Fruit fly (Drosophila melanogaster) whole organism, embryonic: Measurements from ENCODE around the gene pan.

ENCODE experiments used
- Aef1 ChIP-seq: fragments of 200-800 bp; sonication (Bioruptor generic); IDR thresholded peaks from 3 replicates; pipeline ENCODE4 v1.3.6; 2022; ENCODE audit warnings: missing biosample characterization, missing genetic modification characterization
- CG10462 ChIP-seq: fragments of 200-800 bp; sonication (Bioruptor generic); optimal IDR thresholded peaks from 2 replicates; lab custom pipeline; 2016; ENCODE audit warnings: missing biosample characterization, missing genetic modification characterization
- CG15696 ChIP-seq: fragments of 200-800 bp; sonication (Bioruptor generic); optimal IDR thresholded peaks from 2 replicates; lab custom pipeline; 2019; ENCODE audit warnings: missing biosample characterization, mild to moderate bottlenecking, missing genetic modification characterization, moderate library complexity
- CG18599 ChIP-seq: fragments of 200-800 bp; sonication (Bioruptor generic); optimal IDR thresholded peaks from 3 replicates; lab custom pipeline; 2017; ENCODE audit warnings: missing biosample characterization, missing genetic modification characterization, mild to moderate bottlenecking, moderate library complexity, missing genetic modification reagents
- CG2875 ChIP-seq: fragments of 200-800 bp; sonication (Bioruptor generic); optimal IDR thresholded peaks from 2 replicates; lab custom pipeline; 2017; ENCODE audit warnings: missing biosample characterization, mild to moderate bottlenecking, missing genetic modification characterization, missing genetic modification reagents
- CG31388 ChIP-seq: fragments of 200-800 bp; sonication (Bioruptor generic); optimal IDR thresholded peaks from 2 replicates; lab custom pipeline; 2016; ENCODE audit warnings: missing biosample characterization, missing genetic modification characterization
- CG4360 ChIP-seq: fragments of 200-800 bp; sonication (Bioruptor generic); IDR thresholded peaks from 2 replicates; pipeline ENCODE4 v1.3.6; 2022; ENCODE audit warnings: missing biosample characterization, missing genetic modification characterization
- CG4404 ChIP-seq: fragments of 200-800 bp; sonication (Bioruptor generic); IDR thresholded peaks from 2 replicates; pipeline ENCODE4 v1.3.6; 2022; ENCODE audit warnings: missing biosample characterization, missing genetic modification characterization
- CG5245 ChIP-seq: fragments of 200-800 bp; sonication (Bioruptor generic); optimal IDR thresholded peaks from 3 replicates; lab custom pipeline; 2016; ENCODE audit warnings: missing biosample characterization, missing genetic modification characterization
- CG6791 ChIP-seq: fragments of 200-800 bp; sonication (Bioruptor generic); IDR thresholded peaks from 3 replicates; pipeline ENCODE4 v1.3.6; 2022; ENCODE audit warnings: missing biosample characterization, missing genetic modification characterization; ENCODE audit not compliant: partially characterized antibody
- CG7372 ChIP-seq: fragments of 200-800 bp; sonication (Bioruptor generic); IDR thresholded peaks from 2 replicates; pipeline ENCODE4 v1.3.6; 2022; ENCODE audit warnings: missing biosample characterization, missing genetic modification characterization
- CG7745 ChIP-seq: fragments of 200-800 bp; sonication (Bioruptor generic); optimal IDR thresholded peaks from 2 replicates; lab custom pipeline; 2018; ENCODE audit warnings: missing biosample characterization, mild to moderate bottlenecking, missing genetic modification characterization, moderate library complexity
- CG9609 ChIP-seq: fragments of 200-800 bp; sonication (Bioruptor generic); optimal IDR thresholded peaks from 3 replicates; lab custom pipeline; 2016; ENCODE audit warnings: missing biosample characterization, missing genetic modification characterization
- CG9932 ChIP-seq: fragments of 200-800 bp; sonication (Bioruptor generic); IDR thresholded peaks from 2 replicates; pipeline ENCODE4 v1.3.6; 2022; ENCODE audit warnings: missing biosample characterization, missing genetic modification characterization
- D ChIP-seq, 2 experiments: fragments of 200-800 bp in 1 of 2; fragments of >200 bp in 1 of 2; sonication (Bioruptor generic) in 1 of 2; optimal IDR thresholded peaks; 2 replicates in 1 of 2; 3 replicates in 1 of 2; lab custom pipeline; 2017; ENCODE audit warnings: mild to moderate bottlenecking in 1 of 2, missing biosample characterization in 1 of 2, missing genetic modification characterization in 1 of 2, missing genetic modification reagents in 1 of 2
- D19B ChIP-seq: fragments of 200-800 bp; sonication (Bioruptor generic); optimal IDR thresholded peaks from 2 replicates; lab custom pipeline; 2017; ENCODE audit warnings: missing biosample characterization, mild to moderate bottlenecking, missing genetic modification characterization
- Hsf ChIP-seq: fragments of 200-800 bp; sonication (Bioruptor generic); optimal IDR thresholded peaks from 3 replicates; lab custom pipeline; 2016; ENCODE audit warnings: missing biosample characterization, missing genetic modification characterization
- Jarid2 ChIP-seq: fragments of 200-800 bp; sonication (Bioruptor generic); optimal IDR thresholded peaks from 3 replicates; lab custom pipeline; 2017; ENCODE audit warnings: mild to moderate bottlenecking, missing biosample characterization, missing genetic modification reagents, missing genetic modification characterization
- Lhr ChIP-seq: fragments of 200-800 bp; sonication (Bioruptor generic); optimal IDR thresholded peaks from 3 replicates; lab custom pipeline; 2017; ENCODE audit warnings: mild to moderate bottlenecking, missing biosample characterization, missing genetic modification reagents, missing genetic modification characterization
- Opbp ChIP-seq: fragments of 200-800 bp; sonication (Bioruptor generic); IDR thresholded peaks from 3 replicates; pipeline ENCODE4 v1.3.6; 2022; ENCODE audit warnings: missing biosample characterization, missing genetic modification characterization; ENCODE audit not compliant: partially characterized antibody
- Rx ChIP-seq: fragments of 200-800 bp; sonication (Bioruptor generic); IDR thresholded peaks from 2 replicates; pipeline ENCODE4 v1.3.6; 2022; ENCODE audit warnings: missing biosample characterization, missing genetic modification characterization
- ap ChIP-seq: fragments of 200-800 bp; sonication (Bioruptor generic); IDR thresholded peaks from 2 replicates; pipeline ENCODE4 v1.3.6; 2022; ENCODE audit warnings: missing biosample characterization, missing genetic modification characterization
- ara ChIP-seq: fragments of 200-800 bp; sonication (Bioruptor generic); IDR thresholded peaks from 2 replicates; pipeline ENCODE4 v1.3.6; 2022; ENCODE audit warnings: missing biosample characterization, missing genetic modification characterization
- ash1 ChIP-seq: fragments of 200-800 bp; sonication (Bioruptor generic); optimal IDR thresholded peaks from 2 replicates; lab custom pipeline; 2018; ENCODE audit warnings: missing biosample characterization, mild to moderate bottlenecking, missing genetic modification characterization
- bigmax ChIP-seq: fragments of 200-800 bp; sonication (Bioruptor generic); optimal IDR thresholded peaks from 2 replicates; lab custom pipeline; 2018; ENCODE audit warnings: missing biosample characterization, mild to moderate bottlenecking, missing genetic modification characterization
- caup ChIP-seq: fragments of 200-800 bp; sonication (Bioruptor generic); optimal IDR thresholded peaks from 3 replicates; lab custom pipeline; 2017; ENCODE audit warnings: missing biosample characterization, mild to moderate bottlenecking, missing genetic modification characterization, moderate library complexity; ENCODE audit not compliant: severe bottlenecking
- cg ChIP-seq: fragments of 200-800 bp; sonication (Bioruptor generic); optimal IDR thresholded peaks from 3 replicates; lab custom pipeline; 2019; ENCODE audit warnings: missing biosample characterization, mild to moderate bottlenecking, missing genetic modification characterization, moderate library complexity
- croc ChIP-seq: fragments of 200-800 bp; sonication (Bioruptor generic); conservative IDR thresholded peaks from 3 replicates; pipeline ENCODE4 v1.3.6; 2022; ENCODE audit warnings: missing biosample characterization, missing genetic modification characterization
- dmrt11E ChIP-seq: fragments of 200-800 bp; sonication (Bioruptor generic); optimal IDR thresholded peaks from 3 replicates; lab custom pipeline; 2018; ENCODE audit warnings: missing biosample characterization, mild to moderate bottlenecking, missing genetic modification characterization, moderate library complexity
- exex ChIP-seq: fragments of 200-800 bp; sonication (Bioruptor generic); optimal IDR thresholded peaks from 4 replicates; lab custom pipeline; 2018; ENCODE audit warnings: missing biosample characterization, mild to moderate bottlenecking, missing genetic modification characterization, moderate library complexity
- fru ChIP-seq: fragments of >200 bp; optimal IDR thresholded peaks from 2 replicates; lab custom pipeline; 2017
- ftz-f1 ChIP-seq: fragments of 200-800 bp; sonication (Bioruptor generic); optimal IDR thresholded peaks from 2 replicates; lab custom pipeline; 2016; ENCODE audit warnings: missing biosample characterization, missing genetic modification characterization
- gcm2 ChIP-seq: fragments of 200-800 bp; sonication (Bioruptor generic); optimal IDR thresholded peaks from 2 replicates; lab custom pipeline; 2016; ENCODE audit warnings: missing biosample characterization, missing genetic modification characterization
- gfzf ChIP-seq: fragments of 200-800 bp; sonication (Bioruptor generic); optimal IDR thresholded peaks from 2 replicates; lab custom pipeline; 2016; ENCODE audit warnings: missing biosample characterization, mild to moderate bottlenecking, missing genetic modification characterization, moderate library complexity
- grau ChIP-seq: fragments of 200-800 bp; optimal IDR thresholded peaks from 3 replicates; lab custom pipeline; 2019; ENCODE audit warnings: missing biosample characterization, mild to moderate bottlenecking, missing genetic modification characterization, moderate library complexity
- grn ChIP-seq: fragments of 200-800 bp; sonication (Bioruptor generic); optimal IDR thresholded peaks from 3 replicates; lab custom pipeline; 2017; ENCODE audit warnings: missing biosample characterization, missing genetic modification characterization
- gt ChIP-seq: fragments of 200-800 bp; sonication (Bioruptor generic); IDR thresholded peaks from 2 replicates; pipeline ENCODE4 v1.3.6; 2022; ENCODE audit warnings: missing biosample characterization, missing genetic modification characterization
- hkb ChIP-seq, 2 experiments: fragments of 200-800 bp in 1 of 2; fragments of >200 bp in 1 of 2; sonication (Bioruptor generic) in 1 of 2; IDR thresholded peaks in 1 of 2; optimal IDR thresholded peaks in 1 of 2; 2 replicates each; pipeline versions ENCODE4 v1.3.6 to Lab custom; 2017 to 2022; ENCODE audit warnings: missing biosample characterization in 1 of 2, missing genetic modification characterization in 1 of 2
- ken ChIP-seq: fragments of 200-800 bp; sonication (Bioruptor generic); IDR thresholded peaks from 3 replicates; pipeline ENCODE4 v1.3.6; 2022; ENCODE audit warnings: missing biosample characterization, missing genetic modification characterization
- kni ChIP-seq: fragments of 200-800 bp; sonication (Bioruptor generic); optimal IDR thresholded peaks from 3 replicates; lab custom pipeline; 2017; ENCODE audit warnings: mild to moderate bottlenecking, missing biosample characterization, missing genetic modification reagents, missing genetic modification characterization
- pros ChIP-seq: fragments of 200-800 bp; sonication (Bioruptor generic); optimal IDR thresholded peaks from 3 replicates; lab custom pipeline; 2019; ENCODE audit warnings: missing biosample characterization, mild to moderate bottlenecking, missing genetic modification characterization, moderate library complexity
- pum ChIP-seq: fragments of 200-800 bp; sonication (Bioruptor generic); optimal IDR thresholded peaks from 2 replicates; lab custom pipeline; 2016; ENCODE audit warnings: missing biosample characterization, missing genetic modification characterization
- ranshi ChIP-seq: fragments of 200-800 bp; sonication (Bioruptor generic); IDR thresholded peaks from 2 replicates; pipeline ENCODE4 v1.3.6; 2022; ENCODE audit warnings: missing biosample characterization, missing genetic modification characterization
- sc ChIP-seq, 3 experiments: fragments of >200 bp in 2 of 3; fragments of 200-800 bp in 1 of 3; sonication (Bioruptor generic) in 1 of 3; optimal IDR thresholded peaks; 2 replicates in 2 of 3; 3 replicates in 1 of 3; lab custom pipeline; 2017; ENCODE audit warnings: mild to moderate bottlenecking in 1 of 3, missing biosample characterization in 1 of 3, missing genetic modification characterization in 1 of 3, missing genetic modification reagents in 1 of 3
- sim ChIP-seq: fragments of 200-800 bp; sonication (Bioruptor generic); IDR thresholded peaks from 2 replicates; pipeline ENCODE4 v1.3.6; 2022; ENCODE audit warnings: missing biosample characterization, missing genetic modification characterization
- sima ChIP-seq: fragments of 200-800 bp; sonication (Bioruptor generic); optimal IDR thresholded peaks from 2 replicates; lab custom pipeline; 2016; ENCODE audit warnings: missing biosample characterization, missing genetic modification characterization
- slp2 ChIP-seq: fragments of 200-800 bp; sonication (Bioruptor generic); optimal IDR thresholded peaks from 2 replicates; lab custom pipeline; 2016; ENCODE audit warnings: missing biosample characterization, missing genetic modification characterization
- tap ChIP-seq: fragments of 200-800 bp; optimal IDR thresholded peaks from 3 replicates; lab custom pipeline; 2019; ENCODE audit warnings: missing biosample characterization, mild to moderate bottlenecking, missing genetic modification characterization, moderate library complexity
- ttk ChIP-seq: fragments of 200-800 bp; sonication (Bioruptor generic); IDR thresholded peaks from 2 replicates; pipeline ENCODE4 v2.1.2; 2022; ENCODE audit warnings: missing biosample characterization, missing genetic modification characterization

Gene pan

DNA sequence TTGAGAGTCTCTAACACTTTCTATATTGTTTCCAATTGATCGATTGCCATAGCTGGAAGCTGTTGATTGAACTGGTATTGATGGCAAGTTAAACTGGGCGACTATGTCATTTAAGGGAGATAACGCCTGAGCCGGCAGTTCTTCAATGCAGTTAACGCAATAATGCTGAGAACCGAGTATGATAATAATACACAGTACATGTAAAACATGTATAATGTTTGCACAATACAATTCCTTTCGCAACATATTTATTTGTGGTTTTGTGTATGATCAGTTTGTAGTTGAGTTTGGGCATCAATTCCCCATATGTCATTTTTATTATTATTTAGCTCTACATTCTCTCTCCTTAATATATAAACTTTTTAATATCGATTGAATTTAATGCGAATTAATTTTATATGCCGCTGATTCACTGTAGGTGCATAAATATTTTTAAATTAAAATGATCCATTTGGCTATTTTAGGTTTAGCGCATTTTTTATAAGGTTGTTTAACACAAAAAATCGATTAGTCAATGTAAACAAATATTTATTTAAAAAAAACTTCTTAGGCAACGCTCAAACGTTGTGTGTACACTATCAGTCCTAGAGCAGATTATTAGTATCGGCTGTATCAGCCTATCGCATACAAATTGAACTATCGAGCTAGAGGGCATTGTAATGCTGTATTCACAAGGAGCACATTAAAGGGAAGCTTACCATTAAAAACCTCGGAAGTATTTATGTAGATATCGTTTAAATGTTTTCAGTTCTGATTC is 25.8 kb upstream of the pan start, which contains the start of gene PlexB (continued):
- TF ChIP-seq ap (GFP tag; lab: Robert Waterston, UW) (no peak), kni (GFP tag; lab: Kevin White, UChicago) (no peak), CG31388 (GFP tag; lab: Kevin White, UChicago) (no peak), CG2875 (GFP tag; lab: Kevin White, UChicago) (no peak), grn (GFP tag; lab: Kevin White, UChicago) (no peak), dmrt11E (tag; lab: Kevin White, UChicago) (no peak), CG7745 (tag; lab: Kevin White, UChicago) (no peak), fru (lab: Kevin White, UChicago) (no peak), grau (tag; lab: Kevin White, UChicago) (peak; percentile 22), ranshi (GFP tag; lab: Robert Waterston, UW) (no peak), sc (optimal IDR thresholded peaks at IDR 0.05; lab: Kevin White, UChicago) (no peak), sc (GFP tag; optimal IDR thresholded peaks at IDR 0.05; lab: Kevin White, UChicago) (no peak), CG7372 (no peak), cg (GFP tag; lab: Kevin White, UChicago) (no peak), CG15696 (tag; lab: Kevin White, UChicago) (no peak), sim (GFP tag; lab: Robert Waterston, UW) (no peak), Aef1 (GFP tag; lab: Robert Waterston, UW) (0 out of 3 replicates have a peak, but pooled peaks have one; percentile 29), D19B (GFP tag; lab: Kevin White, UChicago) (no peak), sima (GFP tag; lab: Kevin White, UChicago) (no peak), CG4360 (GFP tag; lab: Robert Waterston, UW) (no peak), CG18599 (GFP tag; lab: Kevin White, UChicago) (no peak), slp2 (GFP tag; lab: Kevin White, UChicago) (no peak), CG9932 (GFP tag; lab: Robert Waterston, UW) (no peak), gcm2 (no peak), Lhr (GFP tag; lab: Kevin White, UChicago) (peak; percentile 63), ken (GFP tag; lab: Robert Waterston, UW) (no peak), caup (GFP tag; lab: Kevin White, UChicago) (no peak), hkb (optimal IDR thresholded peaks at IDR 0.05; lab: Kevin White, UChicago) (no peak), hkb (GFP tag; IDR thresholded peaks at IDR 0.05; lab: Robert Waterston, UW) (no peak), bigmax (GFP tag; lab: Kevin White, UChicago) (no peak), CG4404 (GFP tag; lab: Robert Waterston, UW) (no peak), Jarid2 (GFP tag; lab: Kevin White, UChicago) (no peak), D (optimal IDR thresholded peaks at IDR 0.05; lab: Kevin White, UChicago) (no peak), D (GFP tag; optimal IDR thresholded peaks at IDR 0.05; lab: Kevin White, UChicago) (no peak), Hsf (no peak), CG10462 (GFP tag; lab: Kevin White, UChicago) (no peak), gt (GFP tag; lab: Robert Waterston, UW) (no peak), Rx (GFP tag; lab: Robert Waterston, UW) (no peak), pum (GFP tag; lab: Kevin White, UChicago) (no peak), CG5245 (GFP tag; lab: Kevin White, UChicago) (no peak), Opbp (peak; percentile 91; the same call in 2 of the 3 replicates), ttk (GFP tag; lab: Robert Waterston, UW) (no peak), gfzf (GFP tag; lab: Kevin White, UChicago) (peak; percentile 29), tap (no peak), CG9609 (peak; percentile 32), exex (tag; lab: Kevin White, UChicago) (no peak), CG6791 (GFP tag; lab: Robert Waterston, UW) (peak; percentile 95), ftz-f1 (GFP tag; lab: Kevin White, UChicago) (no peak), ara (GFP tag; lab: Robert Waterston, UW) (no peak), ash1 (GFP tag; lab: Kevin White, UChicago) (no peak), pros (GFP tag; lab: Kevin White, UChicago) (no peak), croc (GFP tag; lab: Robert Waterston, UW) (no peak)
